Worm (Caenorhabditis elegans): ENCODE data around the gene cnc-8.

DNA sequence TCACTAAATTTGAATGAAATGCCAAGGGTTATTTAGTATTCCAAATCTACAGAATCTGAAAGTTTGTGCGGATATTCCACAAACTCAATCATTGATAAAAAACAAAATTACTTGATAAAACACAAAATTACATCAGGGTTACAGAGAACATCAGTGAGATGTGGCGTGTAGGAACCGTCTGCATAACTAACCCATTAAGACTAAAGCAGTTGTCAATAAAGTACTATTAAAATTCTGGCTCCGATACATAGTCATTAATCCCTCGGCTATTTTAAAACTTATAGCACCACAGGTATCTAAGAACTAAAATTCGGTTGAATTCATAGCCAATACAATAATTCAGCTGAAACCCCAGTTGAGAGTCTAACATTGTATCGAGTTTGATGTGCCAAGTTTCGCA lies 32.4 kb downstream of the cnc-8 start:
- no peak for TF ChIP-seq elt-1 (tag; optimal IDR thresholded peaks at IDR 0.05; ENCODE audit: borderline replicate concordance, insufficient read depth)
- TF ChIP-seq blmp-1 (tag; optimal IDR thresholded peaks at IDR 0.05), result no peak
- no peak for TF ChIP-seq mab-5 (tag; optimal IDR thresholded peaks at IDR 0.05)
- TF ChIP-seq elt-3 (tag; optimal IDR thresholded peaks at IDR 0.05), result no peak
- TF ChIP-seq nhr-2 (tag; optimal IDR thresholded peaks at IDR 0.05), result no peak
- no peak for TF ChIP-seq hlh-1 (tag; optimal IDR thresholded peaks at IDR 0.05)
- no peak for TF ChIP-seq lsy-2 (tag; optimal IDR thresholded peaks at IDR 0.05)
- TF ChIP-seq unc-62 (GFP tag; optimal IDR thresholded peaks at IDR 0.05), result no peak
- TF ChIP-seq snpc-4 (tag; optimal IDR thresholded peaks at IDR 0.05), result no peak
- no peak for TF ChIP-seq nhr-237 (tag; optimal IDR thresholded peaks at IDR 0.05)
- TF ChIP-seq ceh-83 (GFP tag; optimal IDR thresholded peaks at IDR 0.05), result no peak
